Fruit fly (Drosophila melanogaster) whole organism, pupa: Measurements from ENCODE around the gene drongo.
A peak's percentile ranks its signal among the peaks of the same experiment; 100 is the strongest.

Experiments used
- CG10348 ChIP-seq: fragments of 200-800 bp; sonication (Bioruptor generic); IDR thresholded peaks from 2 replicates; pipeline ENCODE4 v1.3.6; 2022; ENCODE audit warnings: missing biosample characterization, missing genetic modification characterization
- CG14655 ChIP-seq: fragments of 200-800 bp; sonication (Bioruptor generic); optimal IDR thresholded peaks from 3 replicates; lab custom pipeline; 2017; ENCODE audit warnings: mild to moderate bottlenecking, missing biosample characterization, missing genetic modification reagents, missing genetic modification characterization
- CG34367 ChIP-seq: fragments of 200-800 bp; sonication (Bioruptor generic); optimal IDR thresholded peaks from 2 replicates; lab custom pipeline; 2018; ENCODE audit warnings: missing biosample characterization, mild to moderate bottlenecking, missing genetic modification characterization
- CG9948 ChIP-seq: fragments of 200-800 bp; sonication (Bioruptor generic); optimal IDR thresholded peaks from 2 replicates; lab custom pipeline; 2018; ENCODE audit warnings: missing biosample characterization, mild to moderate bottlenecking, missing genetic modification characterization, moderate library complexity
- Ets98B ChIP-seq: fragments of 200-800 bp; sonication (Bioruptor generic); IDR thresholded peaks from 2 replicates; pipeline ENCODE4 v1.3.6; 2022; ENCODE audit warnings: missing biosample characterization, missing genetic modification characterization
- fd96Ca ChIP-seq: fragments of 200-800 bp; sonication (Bioruptor generic); IDR thresholded peaks from 3 replicates; pipeline ENCODE4 v1.3.6; 2022; ENCODE audit warnings: missing biosample characterization, missing genetic modification characterization
- gl ChIP-seq: fragments of 200-800 bp; sonication (Bioruptor generic); optimal IDR thresholded peaks from 2 replicates; lab custom pipeline; 2018; ENCODE audit warnings: missing biosample characterization, mild to moderate bottlenecking, missing genetic modification characterization

DNA sequence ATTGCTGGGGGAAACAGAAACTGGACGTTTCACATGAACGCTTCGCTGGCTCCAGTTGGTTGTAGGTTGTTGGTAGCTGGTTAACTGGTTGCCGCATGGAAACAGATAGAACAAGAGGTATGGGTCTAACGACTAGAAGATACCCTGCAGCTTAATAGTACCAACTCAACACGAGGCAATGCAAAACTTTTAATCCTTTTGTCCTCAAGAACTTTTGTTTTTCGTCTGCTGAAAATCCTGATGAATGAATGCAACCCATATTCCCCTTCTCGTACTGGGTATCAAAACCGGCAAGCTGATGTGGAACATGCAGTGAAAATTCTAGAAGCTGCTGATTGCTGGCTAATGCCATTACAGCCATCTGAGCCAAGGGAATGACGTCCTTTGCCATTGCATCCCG is 12.9 kb downstream of the drongo start:
- peak; percentile 89 for TF ChIP-seq CG14655 (GFP tag; lab: Kevin White, UChicago)
- TF ChIP-seq CG34367 (tag; lab: Kevin White, UChicago) = peak; percentile 44
- peak; percentile 75 for TF ChIP-seq CG9948 (tag; lab: Kevin White, UChicago)
- TF ChIP-seq fd96Ca (GFP tag; lab: Robert Waterston, UW) = peak; percentile 92
- peak; percentile 83 for TF ChIP-seq CG10348 (GFP tag; lab: Robert Waterston, UW)
- TF ChIP-seq Ets98B = peak; percentile 84
- TF ChIP-seq gl (tag; lab: Kevin White, UChicago) = no peak
